Worm (Caenorhabditis elegans) whole organism, mixed stage, embryonic: ENCODE results near the gene dnc-2.

Source experiments
- blmp-1 ChIP-seq: fragments of 150-350 bp; optimal IDR thresholded peaks from 2 replicates; lab custom pipeline; 2014; ENCODE audit warnings: missing biosample characterization, missing genetic modification characterization
- elt-1 ChIP-seq: sonication (generic microtip); optimal IDR thresholded peaks from 2 replicates; lab custom pipeline; 2017; ENCODE audit warnings: missing genetic modification characterization, mild to moderate bottlenecking, missing compliant biosample characterization, antibody characterized with exemption, moderate library complexity, borderline replicate concordance; ENCODE audit not compliant: insufficient read depth
- nhr-237 ChIP-seq: fragments of 150-350 bp; optimal IDR thresholded peaks from 2 replicates; lab custom pipeline; 2014; ENCODE audit warnings: missing biosample characterization, missing genetic modification characterization
- nhr-28 ChIP-seq: fragments of 150-350 bp; optimal IDR thresholded peaks from 2 replicates; lab custom pipeline; 2014; ENCODE audit warnings: missing biosample characterization, missing genetic modification characterization
- nhr-76 ChIP-seq: sonication (generic microtip); optimal IDR thresholded peaks from 2 replicates; lab custom pipeline; 2017; ENCODE audit warnings: missing biosample characterization, missing genetic modification characterization
- pha-4 ChIP-seq: fragments of 150-350 bp; optimal IDR thresholded peaks from 2 replicates; lab custom pipeline; 2018; ENCODE audit warnings: missing biosample characterization, missing genetic modification reagents, missing genetic modification characterization
- tbx-8 ChIP-seq: fragments of 200-800 bp; sonication (Bioruptor generic); optimal IDR thresholded peaks from 2 replicates; lab custom pipeline; 2018; ENCODE audit warnings: mild to moderate bottlenecking, missing genetic modification characterization, moderate library complexity, missing compliant biosample characterization
- unc-62 ChIP-seq: fragments of 150-350 bp; optimal IDR thresholded peaks from 2 replicates; lab custom pipeline; 2014; ENCODE audit warnings: missing biosample characterization, missing genetic modification reagents, missing genetic modification characterization
- ztf-11 ChIP-seq: fragments of 150-350 bp; optimal IDR thresholded peaks from 2 replicates; lab custom pipeline; 2014; ENCODE audit warnings: missing biosample characterization, missing genetic modification characterization

ce11 chrIII:5888675-5889074, 36.9 kb downstream of the dnc-2 start, which contains the start of gene C28H8.8:
- TF ChIP-seq ztf-11 (tag; lab: Kevin White, UChicago): no peak
- no peak for TF ChIP-seq unc-62 (GFP tag; lab: Kevin White, UChicago)
- TF ChIP-seq nhr-76: no peak
- TF ChIP-seq nhr-237: no peak
- no peak for TF ChIP-seq blmp-1
- TF ChIP-seq tbx-8 (GFP tag; lab: Kevin White, UChicago): no peak
- TF ChIP-seq pha-4 (tag; lab: Kevin White, UChicago): no peak
- TF ChIP-seq nhr-28 (tag; lab: Kevin White, UChicago): no peak
- TF ChIP-seq elt-1 (tag; lab: Kevin White, UChicago): no peak
